Worm (Caenorhabditis elegans) whole organism, L4 larva: ENCODE measurements around the gene fbxa-61.

Source experiments
- Y75B8A.6 ChIP-seq: fragments of 200-800 bp; sonication (Bioruptor generic); IDR thresholded peaks from 2 replicates; pipeline ENCODE4 v1.3.6; 2022; ENCODE audit warnings: missing genetic modification reagents, missing genetic modification characterization, missing compliant biosample characterization
- ZK546.5 ChIP-seq, 2 experiments: sonication (generic microtip); optimal IDR thresholded peaks; 2 replicates each; lab custom pipeline; 2017; ENCODE audit warnings: missing biosample characterization in 2 of 2, missing genetic modification characterization in 2 of 2
- cey-2 ChIP-seq: sonication (generic microtip); optimal IDR thresholded peaks from 3 replicates; lab custom pipeline; 2017; ENCODE audit warnings: missing genetic modification characterization, mild to moderate bottlenecking, missing compliant biosample characterization, antibody characterized with exemption, borderline replicate concordance; ENCODE audit not compliant: insufficient read depth
- lsy-2 ChIP-seq, 2 experiments: fragments of 150-350 bp in 1 of 2; sonication (generic microtip) in 1 of 2; optimal IDR thresholded peaks; 2 replicates each; lab custom pipeline; 2014 to 2017; ENCODE audit warnings: missing biosample characterization in 2 of 2, missing genetic modification characterization in 2 of 2
- mxl-3 ChIP-seq: fragments of 200-800 bp; sonication (Bioruptor generic); optimal IDR thresholded peaks from 2 replicates; lab custom pipeline; 2018; ENCODE audit warnings: mild to moderate bottlenecking, missing genetic modification characterization, missing compliant biosample characterization
- nhr-76 ChIP-seq: fragments of 150-350 bp; optimal IDR thresholded peaks from 2 replicates; lab custom pipeline; 2014; ENCODE audit warnings: missing biosample characterization, missing genetic modification characterization
- skn-1 ChIP-seq: fragments of 150-350 bp; optimal IDR thresholded peaks from 2 replicates; lab custom pipeline; 2014; ENCODE audit warnings: missing biosample characterization, missing genetic modification characterization
- tag-97 ChIP-seq: fragments of 200-800 bp; sonication (Bioruptor generic); IDR thresholded peaks from 2 replicates; pipeline ENCODE4 v1.3.6; 2022; ENCODE audit warnings: missing genetic modification characterization, missing compliant biosample characterization
- unc-130 ChIP-seq: sonication (generic microtip); optimal IDR thresholded peaks from 2 replicates; lab custom pipeline; 2016; ENCODE audit warnings: missing genetic modification reagents, missing genetic modification characterization, missing compliant biosample characterization

DNA sequence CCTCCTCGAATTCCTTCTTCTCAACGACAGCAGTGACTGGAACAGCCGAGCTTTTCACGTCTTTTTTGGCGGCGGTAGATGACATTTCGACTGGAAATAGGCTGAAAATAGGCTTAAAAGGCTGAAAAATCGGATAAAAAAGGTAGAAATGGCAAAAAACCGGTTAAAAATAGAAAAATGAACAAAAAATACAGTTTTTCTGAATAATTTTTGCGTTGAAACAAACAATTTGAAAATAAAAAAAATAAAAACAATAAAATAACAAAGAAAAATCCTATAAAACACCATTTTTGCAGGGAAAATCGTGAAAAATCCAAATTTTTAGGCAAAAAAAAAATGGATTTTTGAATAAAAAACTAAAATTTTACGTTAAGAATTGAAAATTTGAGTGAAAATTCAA, 42.7 kb upstream of the fbxa-61 start, which contains the start of gene dss-1:
- no peak for TF ChIP-seq tag-97 (GFP tag; lab: Robert Waterston, UW)
- TF ChIP-seq nhr-76 = no peak
- TF ChIP-seq Y75B8A.6 = no peak
- TF ChIP-seq mxl-3 (GFP tag; lab: Kevin White, UChicago) = no peak
- TF ChIP-seq ZK546.5 (tag; optimal IDR thresholded peaks at IDR 0.05; lab: Kevin White, UChicago) = no peak
- no peak for TF ChIP-seq lsy-2 (tag; optimal IDR thresholded peaks at IDR 0.05; lab: Kevin White, UChicago)
- no peak for TF ChIP-seq skn-1 (tag; lab: Kevin White, UChicago)
- TF ChIP-seq cey-2 = no peak
- TF ChIP-seq unc-130 = no peak
